Worm (Caenorhabditis elegans): ENCODE data around the gene F32D8.8.

DNA sequence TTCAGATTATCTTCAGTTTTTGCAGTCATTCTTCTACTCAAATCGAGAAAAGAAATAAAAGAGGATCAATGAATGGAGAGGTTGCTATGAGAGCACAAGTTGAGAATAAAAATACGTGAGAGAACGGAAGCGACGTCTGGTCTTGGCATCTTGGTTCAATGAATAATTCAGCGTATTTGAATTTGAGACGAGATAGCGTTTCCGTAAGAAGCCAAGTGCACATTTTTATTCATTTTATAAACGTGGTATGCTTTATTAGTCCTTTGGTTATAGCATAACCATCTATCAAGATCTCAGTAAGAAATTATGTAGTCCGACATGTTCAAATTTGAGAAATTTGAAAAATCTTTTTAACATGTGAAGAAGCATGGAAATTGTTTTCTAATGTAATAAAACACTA lies 15.8 kb upstream of the F32D8.8 start, which contains the start of gene F58B4.2:
- TF ChIP-seq F13C5.2 (tag; optimal IDR thresholded peaks at IDR 0.05) (no peak), hmbx-1 (tag; optimal IDR thresholded peaks at IDR 0.05) (no peak), flt-1 (GFP tag; IDR thresholded peaks at IDR 0.05) (no peak), ets-7 (tag; optimal IDR thresholded peaks at IDR 0.05) (no peak), B0310.2 (tag; optimal IDR thresholded peaks at IDR 0.05) (no peak), scrt-1 (GFP tag; IDR thresholded peaks at IDR 0.05) (no peak), ama-1 (optimal IDR thresholded peaks at IDR 0.05) (no peak), sea-1 (GFP tag; conservative IDR thresholded peaks at IDR 0.05) (no peak), pes-1 (GFP tag; IDR thresholded peaks at IDR 0.05) (no peak), ceh-13 (GFP tag; optimal IDR thresholded peaks at IDR 0.05) (no peak), aly-1 (tag; optimal IDR thresholded peaks at IDR 0.05) (no peak), tbx-37 (GFP tag; conservative IDR thresholded peaks at IDR 0.05) (no peak)
